Worm (Caenorhabditis elegans): ENCODE results near the gene nlp-7.

The nlp-7 gene

DNA sequence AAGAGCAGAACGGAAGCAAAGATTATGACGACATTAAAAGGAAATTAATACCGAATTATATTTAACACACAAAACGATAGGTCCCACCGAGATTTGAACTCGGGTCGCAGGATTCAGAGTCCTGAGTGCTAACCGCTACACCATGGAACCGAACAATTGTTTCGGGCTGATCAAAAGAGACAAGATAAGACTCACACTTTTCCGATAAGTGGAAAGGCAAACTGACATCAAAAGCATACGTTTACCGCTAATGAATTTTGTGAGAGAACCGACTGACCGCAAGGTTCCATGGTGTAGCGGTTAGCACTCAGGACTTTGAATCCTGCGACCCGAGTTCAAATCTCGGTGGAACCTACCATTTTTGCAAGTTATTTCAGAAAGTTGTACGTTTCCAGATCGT, 15.8 kb downstream of the nlp-7 start (continued):
- peak; percentile 69; the same call in 1 of the 2 replicates for TF ChIP-seq lin-1 (GFP tag; IDR thresholded peaks at IDR 0.05)
- peak; percentile 87 for TF ChIP-seq snpc-1.2 (GFP tag; IDR thresholded peaks at IDR 0.05)
- peak; percentile 56 for TF ChIP-seq zip-2 (tag; optimal IDR thresholded peaks at IDR 0.05)
- no peak for TF ChIP-seq unc-39 (tag; optimal IDR thresholded peaks at IDR 0.05)
- no peak for TF ChIP-seq nhr-77 (tag; optimal IDR thresholded peaks at IDR 0.05)
- no peak for TF ChIP-seq ceh-28 (tag; optimal IDR thresholded peaks at IDR 0.05)
- TF ChIP-seq mep-1 (tag; optimal IDR thresholded peaks at IDR 0.05) = peak; percentile 40
- TF ChIP-seq ceh-32 (tag; optimal IDR thresholded peaks at IDR 0.05; ENCODE audit: poor library complexity) = no peak
- TF ChIP-seq Y105C5A.15 (GFP tag; IDR thresholded peaks at IDR 0.05) = peak; percentile 75; the same call in 1 of the 2 replicates
- TF ChIP-seq mes-2 (tag; optimal IDR thresholded peaks at IDR 0.05; ENCODE audit: poor library complexity, severe bottlenecking) = peak; percentile 37
- peak; percentile 79 for TF ChIP-seq aha-1 (tag)
- peak; percentile 84 for TF ChIP-seq tra-1 (GFP tag; IDR thresholded peaks at IDR 0.05)
- TF ChIP-seq tag-97 (GFP tag; IDR thresholded peaks at IDR 0.05) = no peak
- peak; percentile 75 for TF ChIP-seq hmg-1.1 (GFP tag; IDR thresholded peaks at IDR 0.05)
- no peak for TF ChIP-seq snpc-4 (tag; optimal IDR thresholded peaks at IDR 0.05)
- TF ChIP-seq hlh-11 (tag; optimal IDR thresholded peaks at IDR 0.05) = no peak
- TF ChIP-seq dve-1 (tag; optimal IDR thresholded peaks at IDR 0.05; ENCODE audit: insufficient read depth) = peak; percentile 49
- TF ChIP-seq zfp-2 (tag; optimal IDR thresholded peaks at IDR 0.05) = no peak
- no peak for TF ChIP-seq jun-1 (tag; optimal IDR thresholded peaks at IDR 0.05)
- TF ChIP-seq spr-1 (tag; optimal IDR thresholded peaks at IDR 0.05) = peak; percentile 5
- TF ChIP-seq arid-1 (GFP tag; conservative IDR thresholded peaks at IDR 0.05) = no peak
- TF ChIP-seq egl-43 (GFP tag; IDR thresholded peaks at IDR 0.05) = no peak; the same call in 1 of the 2 replicates
- TF ChIP-seq hlh-30 (tag; optimal IDR thresholded peaks at IDR 0.05; ENCODE audit: insufficient read depth) = peak; percentile 57
- 0 out of 2 replicates have a peak, but pooled peaks have one; percentile 65 for TF ChIP-seq Y75B8A.6 (GFP tag; IDR thresholded peaks at IDR 0.05)
- TF ChIP-seq hif-1 (tag; optimal IDR thresholded peaks at IDR 0.05) = no peak
- peak; percentile 15 for TF ChIP-seq nhr-28 (tag; optimal IDR thresholded peaks at IDR 0.05)
- TF ChIP-seq mxl-2 (GFP tag; conservative IDR thresholded peaks at IDR 0.05) = peak; percentile 57; the same call in 1 of the 2 replicates
- no peak for TF ChIP-seq daf-12 (tag; optimal IDR thresholded peaks at IDR 0.05)
- TF ChIP-seq dpl-1 (GFP tag; optimal IDR thresholded peaks at IDR 0.05) = peak; percentile 36
- TF ChIP-seq lim-7 (GFP tag; IDR thresholded peaks at IDR 0.05) = peak; percentile 85
- no peak for TF ChIP-seq nhr-76 (tag; optimal IDR thresholded peaks at IDR 0.05)
- no peak; the same call in none of the 2 replicates for TF ChIP-seq lin-38 (GFP tag; IDR thresholded peaks at IDR 0.05)
- no peak for TF ChIP-seq D1046.2 (GFP tag; IDR thresholded peaks at IDR 0.05)
- TF ChIP-seq unc-130 (GFP tag; optimal IDR thresholded peaks at IDR 0.05) = no peak
- TF ChIP-seq lsy-2 (tag; optimal IDR thresholded peaks at IDR 0.05) = no peak
- no peak for TF ChIP-seq lin-39 (tag; optimal IDR thresholded peaks at IDR 0.05)
- peak; percentile 14 for TF ChIP-seq F37D6.2 (tag; optimal IDR thresholded peaks at IDR 0.05)
- TF ChIP-seq ceh-44 (GFP tag; IDR thresholded peaks at IDR 0.05) = peak; percentile 63; the same call in 1 of the 2 replicates
- no peak for TF ChIP-seq ctbp-1 (GFP tag; IDR thresholded peaks at IDR 0.05)
- TF ChIP-seq mdl-1 (tag; optimal IDR thresholded peaks at IDR 0.05) = peak in 1 of 2 experiments; percentile 0
- TF ChIP-seq nhr-111 (GFP tag; optimal IDR thresholded peaks at IDR 0.05) = peak; percentile 56
- TF ChIP-seq set-16 (GFP tag; IDR thresholded peaks at IDR 0.05) = no peak
- peak; percentile 18 for TF ChIP-seq pqm-1 (tag; optimal IDR thresholded peaks at IDR 0.05)
- TF ChIP-seq Y48G9A.11 (GFP tag; IDR thresholded peaks at IDR 0.05) = no peak; the same call in 1 of the 2 replicates
- TF ChIP-seq egl-27 (tag; optimal IDR thresholded peaks at IDR 0.05) = no peak
- peak; percentile 67 for TF ChIP-seq nhr-102 (tag; optimal IDR thresholded peaks at IDR 0.05)
- peak; percentile 44 to 72; a peak in 1 of 4 replicates for TF ChIP-seq madf-5 (GFP tag; IDR thresholded peaks at IDR 0.05)
- TF ChIP-seq ztf-11 (tag; optimal IDR thresholded peaks at IDR 0.05) = no peak
- TF ChIP-seq rbr-2 (tag; optimal IDR thresholded peaks at IDR 0.05) = peak; percentile 16
- TF ChIP-seq dmd-8 (GFP tag; IDR thresholded peaks at IDR 0.05) = peak; percentile 74; the same call in 1 of the 2 replicates
- no peak for TF ChIP-seq fos-1 (tag; optimal IDR thresholded peaks at IDR 0.05)
